Worm (Caenorhabditis elegans) whole organism, L4 larva: ENCODE results near the gene C03E10.3.
A peak's percentile ranks its signal among the peaks of the same experiment; 100 is the strongest.

ENCODE experiments used
- F44E2.7 ChIP-seq: fragments of 200-800 bp; sonication (Bioruptor generic); IDR thresholded peaks from 2 replicates; pipeline ENCODE4 v2.1.2; 2022; ENCODE audit warnings: missing genetic modification characterization, missing compliant biosample characterization
- R02D3.7 ChIP-seq: fragments of 150-350 bp; sonication (generic microtip); optimal IDR thresholded peaks from 3 replicates; lab custom pipeline; 2014; ENCODE audit warnings: missing biosample characterization, missing genetic modification characterization
- T20F7.1 ChIP-seq: fragments of 200-800 bp; sonication (Bioruptor generic); optimal IDR thresholded peaks from 2 replicates; lab custom pipeline; 2018; ENCODE audit warnings: mild to moderate bottlenecking, missing genetic modification characterization, missing compliant biosample characterization
- ZK337.2 ChIP-seq: fragments of 200-800 bp; sonication (Bioruptor generic); IDR thresholded peaks from 2 replicates; pipeline ENCODE4 v1.3.6; 2022; ENCODE audit warnings: missing genetic modification reagents, missing genetic modification characterization, missing compliant biosample characterization
- aly-2 ChIP-seq: sonication (generic microtip); optimal IDR thresholded peaks from 2 replicates; lab custom pipeline; 2018; ENCODE audit warnings: missing biosample characterization, missing genetic modification characterization
- ceh-20 ChIP-seq: fragments of 200-800 bp; sonication (Bioruptor generic); IDR thresholded peaks from 2 replicates; pipeline ENCODE4 v1.3.6; 2022; ENCODE audit warnings: missing genetic modification reagents, missing genetic modification characterization, missing compliant biosample characterization
- ceh-62 ChIP-seq: sonication (generic microtip); optimal IDR thresholded peaks from 2 replicates; lab custom pipeline; 2017; ENCODE audit warnings: missing biosample characterization, missing genetic modification characterization
- ceh-82 ChIP-seq: sonication (generic microtip); optimal IDR thresholded peaks from 2 replicates; lab custom pipeline; 2017; ENCODE audit warnings: missing biosample characterization, missing genetic modification characterization
- ces-1 ChIP-seq: fragments of 150-350 bp; sonication (generic microtip); optimal IDR thresholded peaks from 4 replicates; lab custom pipeline; 2014; ENCODE audit warnings: missing biosample characterization, missing genetic modification reagents, missing genetic modification characterization
- daf-12 ChIP-seq: fragments of 150-350 bp; optimal IDR thresholded peaks from 2 replicates; lab custom pipeline; 2014; ENCODE audit warnings: missing biosample characterization, missing genetic modification reagents, missing genetic modification characterization
- daf-19 ChIP-seq: fragments of 200-800 bp; sonication (Bioruptor generic); conservative IDR thresholded peaks from 2 replicates; pipeline ENCODE4 v1.3.6; 2022; ENCODE audit warnings: missing genetic modification characterization, missing compliant biosample characterization
- dmd-8 ChIP-seq: fragments of 200-800 bp; sonication (Bioruptor generic); IDR thresholded peaks from 2 replicates; pipeline ENCODE4 v1.3.6; 2022; ENCODE audit warnings: missing genetic modification characterization, missing compliant biosample characterization
- egl-43 ChIP-seq: fragments of 200-800 bp; sonication (Bioruptor generic); IDR thresholded peaks from 2 replicates; pipeline ENCODE4 v1.3.6; 2022; ENCODE audit warnings: missing genetic modification reagents, missing genetic modification characterization, missing compliant biosample characterization
- fkh-10 ChIP-seq: fragments of 150-350 bp; optimal IDR thresholded peaks from 2 replicates; lab custom pipeline; 2014; ENCODE audit warnings: missing biosample characterization, missing genetic modification reagents, missing genetic modification characterization
- fos-1 ChIP-seq: fragments of 150-350 bp; optimal IDR thresholded peaks from 2 replicates; lab custom pipeline; 2014; ENCODE audit warnings: missing biosample characterization, missing genetic modification characterization
- jun-1 ChIP-seq: fragments of 150-350 bp; optimal IDR thresholded peaks from 2 replicates; lab custom pipeline; 2014; ENCODE audit warnings: missing biosample characterization, missing genetic modification reagents, missing genetic modification characterization
- lim-7 ChIP-seq: fragments of 200-800 bp; sonication (Bioruptor generic); IDR thresholded peaks from 2 replicates; pipeline ENCODE4 v1.3.6; 2022; ENCODE audit warnings: missing genetic modification characterization, missing compliant biosample characterization
- lin-1 ChIP-seq: fragments of 200-800 bp; sonication (Bioruptor generic); IDR thresholded peaks from 2 replicates; pipeline ENCODE4 v1.3.6; 2022; ENCODE audit warnings: missing genetic modification reagents, missing genetic modification characterization, missing compliant biosample characterization
- lin-15B ChIP-seq: fragments of 150-350 bp; sonication (generic microtip); optimal IDR thresholded peaks from 3 replicates; lab custom pipeline; 2014; ENCODE audit warnings: missing biosample characterization, missing genetic modification characterization
- lin-38 ChIP-seq: fragments of 200-800 bp; sonication (Bioruptor generic); IDR thresholded peaks from 2 replicates; pipeline ENCODE4 v1.3.6; 2022; ENCODE audit warnings: missing genetic modification reagents, missing genetic modification characterization, missing compliant biosample characterization
- lin-39 ChIP-seq: fragments of 150-350 bp; optimal IDR thresholded peaks from 2 replicates; lab custom pipeline; 2014; ENCODE audit warnings: missing biosample characterization, missing genetic modification reagents, missing genetic modification characterization
- mdt-29 ChIP-seq: fragments of 200-800 bp; sonication (Bioruptor generic); IDR thresholded peaks from 2 replicates; pipeline ENCODE4 v1.3.6; 2022; ENCODE audit warnings: missing genetic modification reagents, missing genetic modification characterization, missing compliant biosample characterization
- mxl-2 ChIP-seq: fragments of 200-800 bp; sonication (Bioruptor generic); conservative IDR thresholded peaks from 2 replicates; pipeline ENCODE4 v1.3.6; 2022; ENCODE audit warnings: missing genetic modification reagents, missing genetic modification characterization, missing compliant biosample characterization
- nhr-10 ChIP-seq: fragments of 150-350 bp; optimal IDR thresholded peaks from 2 replicates; lab custom pipeline; 2014; ENCODE audit warnings: missing biosample characterization, missing genetic modification characterization
- nhr-111 ChIP-seq: fragments of 200-800 bp; sonication (Bioruptor generic); optimal IDR thresholded peaks from 2 replicates; lab custom pipeline; 2018; ENCODE audit warnings: mild to moderate bottlenecking, missing genetic modification characterization, missing compliant biosample characterization
- nhr-6 ChIP-seq: fragments of 150-350 bp; optimal IDR thresholded peaks from 2 replicates; lab custom pipeline; 2014; ENCODE audit warnings: missing biosample characterization, missing genetic modification characterization
- nhr-77 ChIP-seq: fragments of 150-350 bp; optimal IDR thresholded peaks from 2 replicates; lab custom pipeline; 2014; ENCODE audit warnings: missing biosample characterization, missing genetic modification characterization
- saeg-2 ChIP-seq: fragments of 200-800 bp; sonication (Bioruptor generic); IDR thresholded peaks from 2 replicates; pipeline ENCODE4 v1.3.6; 2022; ENCODE audit warnings: missing genetic modification reagents, missing genetic modification characterization, missing compliant biosample characterization
- sdz-12 ChIP-seq: fragments of 200-800 bp; sonication (Bioruptor generic); optimal IDR thresholded peaks from 2 replicates; lab custom pipeline; 2018; ENCODE audit warnings: mild to moderate bottlenecking, missing genetic modification characterization, missing compliant biosample characterization
- spr-1 ChIP-seq: sonication (generic microtip); optimal IDR thresholded peaks from 2 replicates; lab custom pipeline; 2016; ENCODE audit warnings: mild to moderate bottlenecking, missing genetic modification characterization, missing compliant biosample characterization
- tag-97 ChIP-seq: fragments of 200-800 bp; sonication (Bioruptor generic); IDR thresholded peaks from 2 replicates; pipeline ENCODE4 v1.3.6; 2022; ENCODE audit warnings: missing genetic modification characterization, missing compliant biosample characterization
- tra-1 ChIP-seq: fragments of 200-800 bp; sonication (Bioruptor generic); IDR thresholded peaks from 2 replicates; pipeline ENCODE4 v1.3.6; 2022; ENCODE audit warnings: missing genetic modification reagents, missing genetic modification characterization, missing compliant biosample characterization
- unc-62 ChIP-seq, 3 experiments: fragments of 150-350 bp in 1 of 3; sonication (generic microtip); optimal IDR thresholded peaks in 2 of 3; peaks in 1 of 3; 1 replicate in 1 of 3; 2 replicates in 2 of 3; lab custom pipeline; 2014 to 2017; ENCODE audit warnings: missing biosample characterization in 3 of 3, missing genetic modification characterization in 3 of 3, missing genetic modification reagents in 3 of 3, missing genotype in 1 of 3
- vab-7 ChIP-seq: fragments of 200-800 bp; sonication (Bioruptor generic); IDR thresholded peaks from 2 replicates; pipeline ENCODE4 v1.3.6; 2022; ENCODE audit warnings: missing genetic modification reagents, missing genetic modification characterization, missing compliant biosample characterization
- zfp-2 ChIP-seq: sonication (generic microtip); optimal IDR thresholded peaks from 2 replicates; lab custom pipeline; 2016; ENCODE audit warnings: mild to moderate bottlenecking, missing genetic modification characterization, missing compliant biosample characterization
- ztf-7 ChIP-seq: fragments of 150-350 bp; optimal IDR thresholded peaks from 2 replicates; lab custom pipeline; 2014; ENCODE audit warnings: missing biosample characterization, missing genetic modification characterization

C03E10.3 gene

DNA sequence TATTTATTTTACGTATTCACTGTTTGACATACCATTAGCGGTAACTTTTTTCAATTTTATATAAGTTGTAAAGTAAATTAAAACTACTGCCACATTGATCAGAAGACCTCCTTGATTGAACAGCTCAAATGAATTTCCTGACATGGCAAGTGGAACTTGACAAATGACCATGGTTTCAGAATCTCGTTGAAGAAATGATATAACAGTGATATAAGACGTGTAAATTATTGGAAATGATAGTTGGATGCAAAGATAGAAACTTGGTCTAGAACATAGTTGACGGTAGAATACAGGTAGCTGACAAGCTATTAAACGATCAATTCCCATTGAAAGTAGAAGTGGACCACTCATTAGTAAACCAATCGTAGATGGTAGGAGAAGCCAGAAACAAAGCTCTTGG, 34.4 kb upstream of the C03E10.3 start:
- no peak for TF ChIP-seq lin-39
- peak in 1 of 2 experiments; percentile 95 for TF ChIP-seq unc-62 (GFP tag; optimal IDR thresholded peaks at IDR 0.05 in 1 of 2; lab: Kevin White, UChicago)
- no peak for TF ChIP-seq unc-62 (tag; optimal IDR thresholded peaks at IDR 0.05; lab: Kevin White, UChicago)

DNA sequence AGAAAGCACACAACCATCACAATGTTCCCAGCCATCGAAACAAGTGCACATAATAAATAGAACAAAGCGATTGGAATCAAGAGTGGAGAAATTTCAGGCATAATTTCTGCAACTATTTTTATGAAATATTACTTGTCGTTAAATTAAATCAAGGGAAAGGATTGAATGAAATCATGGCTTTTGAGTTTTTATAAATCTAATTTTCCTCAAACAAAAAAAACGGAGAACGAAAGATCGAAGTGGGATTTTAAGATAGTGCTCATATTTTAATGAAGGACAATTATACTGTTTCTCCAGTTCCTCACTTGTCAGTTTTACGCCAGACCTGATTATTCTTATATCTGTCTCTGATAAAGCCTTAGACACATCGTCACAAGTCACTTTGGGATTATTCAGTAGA, 33.8 kb upstream of the C03E10.3 start, which contains the start of gene srsx-33:
Gene srsx-33 (minus strand): TSS at position 101 of the 400 bp plus-strand sequence.
- TF ChIP-seq nhr-6: no peak
- TF ChIP-seq nhr-10: no peak
- no peak for TF ChIP-seq egl-43 (GFP tag; lab: Robert Waterston, UW)
- no peak for TF ChIP-seq fos-1 (tag; lab: Kevin White, UChicago)
- no peak for TF ChIP-seq fkh-10 (GFP tag; lab: Kevin White, UChicago)
- no peak for TF ChIP-seq daf-19 (GFP tag; lab: Robert Waterston, UW)
- no peak for TF ChIP-seq saeg-2
- TF ChIP-seq nhr-111 (GFP tag; lab: Kevin White, UChicago): no peak
- no peak for TF ChIP-seq lim-7 (GFP tag; lab: Robert Waterston, UW)
- TF ChIP-seq nhr-77 (tag; lab: Kevin White, UChicago): no peak
- TF ChIP-seq lin-38: no peak

- TF ChIP-seq vab-7 (GFP tag; lab: Robert Waterston, UW) (no peak), zfp-2 (no peak), dmd-8 (GFP tag; lab: Robert Waterston, UW) (no peak), egl-43 (GFP tag; lab: Robert Waterston, UW) (no peak), ZK337.2 (no peak), aly-2 (no peak), ceh-20 (GFP tag; lab: Robert Waterston, UW) (no peak), nhr-6 (no peak), spr-1 (tag; lab: Kevin White, UChicago) (no peak), tra-1 (GFP tag; lab: Robert Waterston, UW) (no peak), lin-1 (GFP tag; lab: Robert Waterston, UW) (no peak), mxl-2 (GFP tag; lab: Robert Waterston, UW) (no peak)
Observed at ce11 chrV:11254980-11255379, 31.2 kb upstream of the C03E10.3 start, which contains the start of gene srsx-31. Gene srsx-31 (minus strand): TSS chrV:11255080.

- TF ChIP-seq ceh-62 (tag; lab: Kevin White, UChicago): no peak
- TF ChIP-seq ceh-82 (tag; lab: Kevin White, UChicago): no peak
- no peak for TF ChIP-seq sdz-12
- no peak for TF ChIP-seq R02D3.7 (tag; lab: Kevin White, UChicago)
- peak in 1 of 2 experiments; percentile 7 for TF ChIP-seq unc-62 (GFP tag; optimal IDR thresholded peaks at IDR 0.05 in 1 of 2; lab: Kevin White, UChicago)
- no peak for TF ChIP-seq unc-62 (tag; optimal IDR thresholded peaks at IDR 0.05; lab: Kevin White, UChicago)
- TF ChIP-seq ztf-7: no peak
- no peak for TF ChIP-seq ces-1 (GFP tag; lab: Kevin White, UChicago)
- TF ChIP-seq, all 104 proteins: peak for 1
Observed at ce11 chrV:11258896-11259295, 27.3 kb upstream of the C03E10.3 start, which contains the start of gene lgc-36. Gene lgc-36 (minus strand): TSS chrV:11258996.

ce11 chrV:11260622-11261021, 25.6 kb upstream of the C03E10.3 start, which contains the start of gene F07B10.7:
Gene F07B10.7 (minus strand): TSS chrV:11260722.
- TF ChIP-seq daf-12 (tag; lab: Kevin White, UChicago) (no peak), lin-15B (tag; lab: Kevin White, UChicago) (no peak), T20F7.1 (GFP tag; lab: Kevin White, UChicago) (no peak), F44E2.7 (GFP tag; lab: Robert Waterston, UW) (no peak), jun-1 (no peak), mdt-29 (GFP tag; lab: Robert Waterston, UW) (no peak), tag-97 (GFP tag; lab: Robert Waterston, UW) (no peak)
